Fruit fly (Drosophila melanogaster) whole organism, prepupa: ENCODE data around the gene CG6569.

Experiments used
- CG10669 ChIP-seq: fragments of 200-800 bp; sonication (Bioruptor generic); optimal IDR thresholded peaks from 3 replicates; lab custom pipeline; 2018; ENCODE audit warnings: missing biosample characterization, mild to moderate bottlenecking, missing genetic modification characterization, moderate library complexity
- CG11294 ChIP-seq: fragments of 200-800 bp; sonication (Bioruptor generic); IDR thresholded peaks from 2 replicates; pipeline ENCODE4 v1.3.6; 2022; ENCODE audit warnings: missing biosample characterization, missing genetic modification characterization
- CG11762 ChIP-seq: fragments of 200-800 bp; sonication (Bioruptor generic); optimal IDR thresholded peaks from 3 replicates; lab custom pipeline; 2016; ENCODE audit warnings: missing biosample characterization, missing genetic modification characterization; ENCODE audit not compliant: insufficient read depth
- CG11902 ChIP-seq: fragments of 200-800 bp; sonication (Bioruptor generic); optimal IDR thresholded peaks from 3 replicates; lab custom pipeline; 2016; ENCODE audit warnings: missing biosample characterization, missing genetic modification characterization
- CG15336 ChIP-seq: fragments of 200-800 bp; sonication (Bioruptor generic); IDR thresholded peaks from 2 replicates; pipeline ENCODE4 v1.3.6; 2022; ENCODE audit warnings: missing biosample characterization, missing genetic modification characterization
- CG1621 ChIP-seq: fragments of 200-800 bp; sonication (Bioruptor generic); optimal IDR thresholded peaks from 3 replicates; lab custom pipeline; 2018; ENCODE audit warnings: missing biosample characterization, mild to moderate bottlenecking, missing genetic modification characterization
- CG32006 ChIP-seq: fragments of 200-800 bp; sonication (Bioruptor generic); optimal IDR thresholded peaks from 3 replicates; lab custom pipeline; 2017; ENCODE audit warnings: missing biosample characterization, mild to moderate bottlenecking, missing genetic modification characterization
- CG34406 ChIP-seq: fragments of 200-800 bp; sonication (Bioruptor generic); optimal IDR thresholded peaks from 3 replicates; lab custom pipeline; 2016; ENCODE audit warnings: missing biosample characterization, missing genetic modification characterization
- CG3919 ChIP-seq: fragments of 200-800 bp; sonication (Bioruptor generic); optimal IDR thresholded peaks from 3 replicates; lab custom pipeline; 2016; ENCODE audit warnings: missing biosample characterization, missing genetic modification characterization
- CG6163 ChIP-seq: fragments of 200-800 bp; sonication (Bioruptor generic); IDR thresholded peaks from 3 replicates; pipeline ENCODE4 v1.3.6; 2022; ENCODE audit warnings: missing biosample characterization, missing genetic modification characterization
- CG6276 ChIP-seq: fragments of 200-800 bp; sonication (Bioruptor generic); optimal IDR thresholded peaks from 2 replicates; lab custom pipeline; 2017; ENCODE audit warnings: missing biosample characterization, mild to moderate bottlenecking, missing genetic modification characterization
- CG6808 ChIP-seq: fragments of 200-800 bp; sonication (Bioruptor generic); optimal IDR thresholded peaks from 3 replicates; lab custom pipeline; 2017; ENCODE audit warnings: missing biosample characterization, missing genetic modification characterization, mild to moderate bottlenecking, moderate library complexity, missing genetic modification reagents
- CG8119 ChIP-seq: fragments of 200-800 bp; sonication (Bioruptor generic); IDR thresholded peaks from 3 replicates; pipeline ENCODE4 v1.3.6; 2022; ENCODE audit warnings: missing biosample characterization, missing genetic modification characterization
- CG8319 ChIP-seq: fragments of 200-800 bp; sonication (Bioruptor generic); optimal IDR thresholded peaks from 3 replicates; lab custom pipeline; 2016; ENCODE audit warnings: missing biosample characterization, missing genetic modification characterization
- CG9139 ChIP-seq: fragments of 200-800 bp; sonication (Bioruptor generic); optimal IDR thresholded peaks from 3 replicates; lab custom pipeline; 2017; ENCODE audit warnings: missing biosample characterization, mild to moderate bottlenecking, missing genetic modification characterization
- Eip75B ChIP-seq: fragments of 200-800 bp; sonication (Bioruptor generic); optimal IDR thresholded peaks from 3 replicates; lab custom pipeline; 2016; ENCODE audit warnings: missing biosample characterization, missing genetic modification characterization
- Eip78C ChIP-seq: fragments of 200-800 bp; sonication (Bioruptor generic); peaks from one replicate; lab custom pipeline; 2016; ENCODE audit warnings: missing biosample characterization, missing genetic modification characterization
- Ets21C ChIP-seq: fragments of 200-800 bp; sonication (Bioruptor generic); optimal IDR thresholded peaks from 3 replicates; lab custom pipeline; 2016; ENCODE audit warnings: missing biosample characterization, missing genetic modification characterization
- Ets96B ChIP-seq: fragments of 200-800 bp; optimal IDR thresholded peaks from 2 replicates; lab custom pipeline; 2019; ENCODE audit warnings: missing biosample characterization, mild to moderate bottlenecking, missing genetic modification characterization, moderate library complexity
- Gug ChIP-seq: fragments of 200-800 bp; sonication (Bioruptor generic); IDR thresholded peaks from 2 replicates; pipeline ENCODE4 v1.3.6; 2022; ENCODE audit warnings: missing biosample characterization, missing genetic modification characterization
- Hr38 ChIP-seq: sonication (Bioruptor generic); optimal IDR thresholded peaks from 2 replicates; lab custom pipeline; 2016; ENCODE audit warnings: missing biosample characterization, missing genetic modification characterization
- Hr4 ChIP-seq: fragments of 200-800 bp; sonication (Bioruptor generic); optimal IDR thresholded peaks from 3 replicates; lab custom pipeline; 2016; ENCODE audit warnings: missing biosample characterization, missing genetic modification characterization
- Lpt ChIP-seq: fragments of 200-800 bp; sonication (Bioruptor generic); optimal IDR thresholded peaks from 3 replicates; lab custom pipeline; 2016; ENCODE audit warnings: missing biosample characterization, missing genetic modification characterization
- Met ChIP-seq: fragments of 200-800 bp; sonication (Bioruptor generic); optimal IDR thresholded peaks from 3 replicates; lab custom pipeline; 2016; ENCODE audit warnings: missing biosample characterization, missing genetic modification characterization
- OdsH ChIP-seq: fragments of 200-800 bp; sonication (Bioruptor generic); optimal IDR thresholded peaks from 3 replicates; lab custom pipeline; 2016; ENCODE audit warnings: missing biosample characterization, missing genetic modification characterization
- Smox ChIP-seq: fragments of 200-800 bp; sonication (Bioruptor generic); optimal IDR thresholded peaks from 3 replicates; lab custom pipeline; 2016; ENCODE audit warnings: missing biosample characterization, missing genetic modification characterization
- Sox102F ChIP-seq: fragments of 200-800 bp; sonication (Bioruptor generic); optimal IDR thresholded peaks from 2 replicates; lab custom pipeline; 2016; ENCODE audit warnings: missing biosample characterization, mild to moderate bottlenecking, missing genetic modification characterization
- Sox14 ChIP-seq: fragments of 200-800 bp; sonication (Bioruptor generic); optimal IDR thresholded peaks from 3 replicates; lab custom pipeline; 2016; ENCODE audit warnings: missing biosample characterization, missing genetic modification characterization
- Sox15 ChIP-seq: fragments of 200-800 bp; sonication (Bioruptor generic); optimal IDR thresholded peaks from 3 replicates; lab custom pipeline; 2016; ENCODE audit warnings: missing biosample characterization, missing genetic modification characterization
- achi ChIP-seq: fragments of 200-800 bp; sonication (Bioruptor generic); optimal IDR thresholded peaks from 3 replicates; lab custom pipeline; 2016; ENCODE audit warnings: missing biosample characterization, missing genetic modification characterization
- acj6 ChIP-seq: fragments of 200-800 bp; sonication (Bioruptor generic); optimal IDR thresholded peaks from 3 replicates; lab custom pipeline; 2016; ENCODE audit warnings: missing biosample characterization, missing genetic modification characterization
- dac ChIP-seq: fragments of 200-800 bp; sonication (Bioruptor generic); optimal IDR thresholded peaks from 2 replicates; lab custom pipeline; 2017; ENCODE audit warnings: missing biosample characterization, mild to moderate bottlenecking, missing genetic modification characterization
- dsx ChIP-seq: fragments of 200-800 bp; optimal IDR thresholded peaks from 3 replicates; lab custom pipeline; 2019; ENCODE audit warnings: missing biosample characterization, mild to moderate bottlenecking, missing genetic modification characterization, moderate library complexity; ENCODE audit not compliant: poor library complexity, severe bottlenecking
- esn ChIP-seq: fragments of 200-800 bp; sonication (Bioruptor generic); optimal IDR thresholded peaks from 2 replicates; lab custom pipeline; 2016; ENCODE audit warnings: missing biosample characterization, mild to moderate bottlenecking, missing genetic modification characterization, moderate library complexity
- fd59A ChIP-seq: fragments of 200-800 bp; sonication (Bioruptor generic); optimal IDR thresholded peaks from 2 replicates; lab custom pipeline; 2017; ENCODE audit warnings: missing biosample characterization, mild to moderate bottlenecking, missing genetic modification characterization, missing genetic modification reagents
- fd85E ChIP-seq: fragments of 200-800 bp; sonication (Bioruptor generic); optimal IDR thresholded peaks from 3 replicates; lab custom pipeline; 2016; ENCODE audit warnings: missing biosample characterization, missing genetic modification characterization
- fkh ChIP-seq: fragments of 200-800 bp; sonication (Bioruptor generic); optimal IDR thresholded peaks from 3 replicates; lab custom pipeline; 2017; ENCODE audit warnings: missing biosample characterization, mild to moderate bottlenecking, missing genetic modification characterization, moderate library complexity
- lz ChIP-seq: fragments of 200-800 bp; sonication (Bioruptor generic); optimal IDR thresholded peaks from 3 replicates; lab custom pipeline; 2016; ENCODE audit warnings: missing biosample characterization, missing genetic modification characterization
- net ChIP-seq: fragments of 200-800 bp; sonication (Bioruptor generic); optimal IDR thresholded peaks from 3 replicates; lab custom pipeline; 2016; ENCODE audit warnings: missing biosample characterization, missing genetic modification characterization
- pdm3 ChIP-seq: fragments of 200-800 bp; sonication (Bioruptor generic); optimal IDR thresholded peaks from 3 replicates; lab custom pipeline; 2016; ENCODE audit warnings: missing biosample characterization, missing genetic modification characterization
- spab ChIP-seq: fragments of 200-800 bp; sonication (Bioruptor generic); optimal IDR thresholded peaks from 2 replicates; lab custom pipeline; 2017; ENCODE audit warnings: missing biosample characterization, mild to moderate bottlenecking, missing genetic modification characterization, missing genetic modification reagents
- ss ChIP-seq, 2 experiments: fragments of 200-800 bp; sonication (Bioruptor generic); optimal IDR thresholded peaks; 2 replicates in 1 of 2; 3 replicates in 1 of 2; lab custom pipeline; 2017 to 2018; ENCODE audit warnings: mild to moderate bottlenecking in 2 of 2, missing biosample characterization in 2 of 2, missing genetic modification characterization in 2 of 2, moderate library complexity in 1 of 2
- svp ChIP-seq: fragments of 200-800 bp; sonication (Bioruptor generic); peaks from one replicate; lab custom pipeline; 2016; ENCODE audit warnings: missing biosample characterization, missing genetic modification characterization
- topi ChIP-seq: fragments of 200-800 bp; sonication (Bioruptor generic); optimal IDR thresholded peaks from 3 replicates; lab custom pipeline; 2016; ENCODE audit warnings: missing biosample characterization, missing genetic modification characterization
- vri ChIP-seq: fragments of 200-800 bp; sonication (Bioruptor generic); optimal IDR thresholded peaks from 3 replicates; lab custom pipeline; 2016; ENCODE audit warnings: missing biosample characterization, mild to moderate bottlenecking, missing genetic modification characterization

Gene CG6569

dm6 chr3R:21838505-21838956 is 29.2 kb downstream of the CG6569 start (continued):
- TF ChIP-seq Hr4 (GFP tag; lab: Kevin White, UChicago): peak; percentile 91
- no peak for TF ChIP-seq fd85E
- peak; percentile 96 for TF ChIP-seq fd59A (GFP tag; lab: Kevin White, UChicago)
- peak; percentile 82 for TF ChIP-seq CG10669 (GFP tag; lab: Kevin White, UChicago)
- peak; percentile 91 for TF ChIP-seq OdsH (GFP tag; lab: Kevin White, UChicago)
- TF ChIP-seq vri: peak; percentile 61
- peak; percentile 77 for TF ChIP-seq CG8119 (GFP tag; lab: Robert Waterston, UW)
- TF ChIP-seq spab (GFP tag; lab: Kevin White, UChicago): peak; percentile 93
- TF ChIP-seq CG8319 (GFP tag; lab: Kevin White, UChicago): peak; percentile 41
- TF ChIP-seq Gug (GFP tag; lab: Robert Waterston, UW): 0 out of 2 replicates have a peak, but pooled peaks have one; percentile 56
- peak; percentile 83 for TF ChIP-seq dac (GFP tag; lab: Kevin White, UChicago)
- TF ChIP-seq Sox102F (GFP tag; lab: Kevin White, UChicago): peak; percentile 90
- TF ChIP-seq Ets96B (tag; lab: Kevin White, UChicago): peak; percentile 81
- peak; percentile 90 for TF ChIP-seq net (GFP tag; lab: Kevin White, UChicago)
- peak; percentile 96 for TF ChIP-seq svp (GFP tag; lab: Kevin White, UChicago)
- peak; percentile 87 for TF ChIP-seq achi (GFP tag; lab: Kevin White, UChicago)
- TF ChIP-seq Sox14 (GFP tag; lab: Kevin White, UChicago): peak; percentile 95
- peak; percentile 76 for TF ChIP-seq CG3919 (GFP tag; lab: Kevin White, UChicago)
- TF ChIP-seq pdm3 (GFP tag; lab: Kevin White, UChicago): peak; percentile 90
- peak; percentile 48 for TF ChIP-seq CG11294
- peak; percentile 10 for TF ChIP-seq Lpt (GFP tag; lab: Kevin White, UChicago)
- TF ChIP-seq CG6276 (GFP tag; lab: Kevin White, UChicago): peak; percentile 72
- TF ChIP-seq Smox (GFP tag; lab: Kevin White, UChicago): peak; percentile 89
- TF ChIP-seq Sox15: peak; percentile 86
- peak; percentile 83 for TF ChIP-seq Ets21C (GFP tag; lab: Kevin White, UChicago)
- TF ChIP-seq CG11762 (GFP tag; lab: Kevin White, UChicago): peak; percentile 76
- TF ChIP-seq lz (GFP tag; lab: Kevin White, UChicago): peak; percentile 91
- TF ChIP-seq Hr38 (GFP tag; lab: Kevin White, UChicago): no peak
- peak; percentile 92 for TF ChIP-seq Met (GFP tag; lab: Kevin White, UChicago)
- TF ChIP-seq, all 60 proteins: peak for 56

- TF ChIP-seq CG9139 (GFP tag; lab: Kevin White, UChicago) (no peak), topi (GFP tag; lab: Kevin White, UChicago) (peak; percentile 67), CG34406 (GFP tag; lab: Kevin White, UChicago) (no peak), spab (GFP tag; lab: Kevin White, UChicago) (no peak), Lpt (GFP tag; lab: Kevin White, UChicago) (peak; percentile 67), CG11294 (peak; percentile 8; the same call in 1 of the 2 replicates), ss (GFP tag; optimal IDR thresholded peaks at IDR 0.05; lab: Kevin White, UChicago) (peak; percentile 31 to 85), CG32006 (no peak), acj6 (GFP tag; lab: Kevin White, UChicago) (no peak), CG6808 (peak; percentile 72), CG8119 (GFP tag; lab: Robert Waterston, UW) (peak; percentile 28; the same call in 2 of the 3 replicates), svp (GFP tag; lab: Kevin White, UChicago) (peak; percentile 69), achi (GFP tag; lab: Kevin White, UChicago) (no peak), Hr38 (GFP tag; lab: Kevin White, UChicago) (no peak), vri (peak; percentile 5), Ets96B (tag; lab: Kevin White, UChicago) (peak; percentile 4), CG11902 (GFP tag; lab: Kevin White, UChicago) (peak; percentile 29), CG6163 (GFP tag; lab: Robert Waterston, UW) (peak; percentile 91), CG1621 (tag; lab: Kevin White, UChicago) (no peak), Smox (GFP tag; lab: Kevin White, UChicago) (no peak), Eip75B (GFP tag; lab: Kevin White, UChicago) (peak; percentile 78), CG15336 (0 out of 2 replicates have a peak, but pooled peaks have one; percentile 14), CG6276 (GFP tag; lab: Kevin White, UChicago) (peak; percentile 83), esn (GFP tag; lab: Kevin White, UChicago) (peak; percentile 49), CG10669 (GFP tag; lab: Kevin White, UChicago) (peak; percentile 80), fkh (GFP tag; lab: Kevin White, UChicago) (no peak), dsx (GFP tag; lab: Kevin White, UChicago) (peak; percentile 40), Eip78C (peak; percentile 47)
Observed at dm6 chr3R:21837069-21837977, 30.4 kb downstream of the CG6569 start.
